Worm (Caenorhabditis elegans): ENCODE data around the gene C30A5.16.

The C30A5.16 gene

DNA sequence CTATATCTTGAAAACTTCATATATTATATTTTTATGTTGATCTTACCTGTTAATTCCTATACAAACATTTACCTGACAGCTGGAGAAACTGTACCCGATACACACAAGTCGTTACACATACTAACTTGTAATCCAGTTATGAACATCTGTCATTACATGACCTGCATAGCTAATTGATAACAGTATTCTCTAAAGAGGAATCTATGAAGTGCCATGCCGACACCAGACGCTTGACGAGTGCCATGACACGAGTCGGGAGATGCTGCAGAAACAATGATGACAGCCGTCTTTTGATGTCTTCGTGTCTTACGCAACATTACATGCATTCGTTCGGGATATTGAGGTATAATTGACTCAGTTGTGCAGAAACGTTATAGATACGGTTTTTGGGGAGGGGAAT lies 2.1 kb downstream of the C30A5.16 start:
- no peak for TF ChIP-seq unc-62 (GFP tag; optimal IDR thresholded peaks at IDR 0.05)

- no peak for TF ChIP-seq unc-62 (GFP tag; optimal IDR thresholded peaks at IDR 0.05)
Observed at ce11 chrIII:8224769-8225168, 6.8 kb downstream of the C30A5.16 start, which contains the start of gene mob-4. Gene mob-4, plus strand, starts transcription at chrIII:8225097.

ce11 chrIII:8226178-8226577 lies 8.2 kb downstream of the C30A5.16 start, which contains the start of gene rfs-1:
Gene rfs-1, plus strand, starts transcription at chrIII:8226478.
- TF ChIP-seq unc-62 (GFP tag; optimal IDR thresholded peaks at IDR 0.05): no peak

DNA sequence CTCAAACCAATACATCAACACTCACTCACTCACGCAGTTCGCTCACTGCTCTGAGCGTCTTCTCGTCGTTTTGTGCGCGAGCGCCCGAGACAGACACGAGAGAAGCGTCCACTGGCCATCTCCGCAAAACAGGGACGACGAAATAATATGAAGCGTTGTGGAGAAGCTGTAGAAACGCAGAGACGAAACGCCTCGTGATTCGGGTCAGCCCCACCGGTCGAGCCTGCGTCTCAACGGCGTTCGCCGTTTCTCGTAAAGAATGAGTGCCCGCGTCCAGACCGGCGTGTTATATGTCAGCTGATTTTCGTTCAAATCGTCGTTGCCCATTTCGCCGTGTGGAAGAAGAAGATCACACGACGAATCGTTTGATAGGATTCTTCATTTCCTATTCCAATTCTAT lies 9.5 kb downstream of the C30A5.16 start, which contains the start of gene fbxl-1:
fbxl-1 (plus strand) TSS at position 320 of the 400 bp plus-strand sequence.
- TF ChIP-seq unc-62 (GFP tag; optimal IDR thresholded peaks at IDR 0.05): no peak

ce11 chrIII:8228916-8229315 lies 10.9 kb downstream of the C30A5.16 start:
- no peak for TF ChIP-seq unc-62 (GFP tag; optimal IDR thresholded peaks at IDR 0.05)

- no peak for TF ChIP-seq unc-62 (GFP tag; optimal IDR thresholded peaks at IDR 0.05)
Observed at ce11 chrIII:8229480-8229879, 11.5 kb downstream of the C30A5.16 start.

- no peak for TF ChIP-seq unc-62 (GFP tag; optimal IDR thresholded peaks at IDR 0.05)
Observed at ce11 chrIII:8232634-8233033, 14.6 kb downstream of the C30A5.16 start, which contains the start of gene henn-1. Gene henn-1, plus strand, starts transcription at chrIII:8232651.

ce11 chrIII:8235358-8235757 lies 17.3 kb downstream of the C30A5.16 start, which contains the start of gene C02F5.14:
Gene C02F5.14, minus strand, starts transcription at chrIII:8235514.
- TF ChIP-seq unc-62 (GFP tag; optimal IDR thresholded peaks at IDR 0.05): no peak

DNA sequence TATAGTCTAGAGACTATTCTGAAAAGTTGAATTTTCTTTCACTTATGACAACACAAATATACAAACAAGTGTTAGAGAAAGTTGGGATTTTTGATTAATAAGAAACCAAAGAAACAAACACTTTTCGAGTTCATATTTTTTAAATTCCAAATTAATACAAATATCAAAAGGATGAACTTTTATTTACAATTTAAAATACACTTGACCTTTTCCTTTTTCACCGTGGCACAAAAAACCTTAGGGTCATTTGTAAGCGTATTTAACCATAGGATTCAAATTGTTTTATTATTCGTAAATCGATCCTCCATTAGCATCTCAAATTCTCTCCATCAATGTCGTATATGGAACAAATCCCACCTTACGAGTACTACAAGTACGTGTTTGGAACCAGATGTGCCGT lies 17.9 kb downstream of the C30A5.16 start, which contains the start of gene C02F5.5:
C02F5.5 (plus strand) TSS at position 301 of the 400 bp plus-strand sequence.
- TF ChIP-seq unc-62 (GFP tag; optimal IDR thresholded peaks at IDR 0.05): no peak

DNA sequence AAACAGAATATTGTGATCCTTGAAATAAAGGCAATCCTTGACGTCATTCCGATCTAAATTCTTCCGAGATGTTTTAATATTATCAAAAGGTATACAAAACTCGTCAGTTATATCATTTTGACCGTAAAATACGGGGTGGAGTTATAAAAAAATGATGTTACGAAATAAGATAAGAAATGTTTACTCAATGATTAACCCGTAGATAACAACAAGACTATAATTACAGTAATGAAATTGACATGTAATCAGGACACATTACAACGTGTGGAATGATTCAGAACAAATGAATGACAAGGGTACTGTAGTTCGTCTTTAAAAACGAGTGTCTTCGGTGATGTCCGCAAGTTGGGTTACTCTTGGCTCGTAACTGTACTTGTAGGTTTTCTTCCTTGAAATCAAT lies 19.8 kb downstream of the C30A5.16 start, which contains the start of gene tsp-2:
tsp-2 (minus strand) TSS at position 109 of the 400 bp plus-strand sequence.
- TF ChIP-seq unc-62 (GFP tag; optimal IDR thresholded peaks at IDR 0.05): no peak

DNA sequence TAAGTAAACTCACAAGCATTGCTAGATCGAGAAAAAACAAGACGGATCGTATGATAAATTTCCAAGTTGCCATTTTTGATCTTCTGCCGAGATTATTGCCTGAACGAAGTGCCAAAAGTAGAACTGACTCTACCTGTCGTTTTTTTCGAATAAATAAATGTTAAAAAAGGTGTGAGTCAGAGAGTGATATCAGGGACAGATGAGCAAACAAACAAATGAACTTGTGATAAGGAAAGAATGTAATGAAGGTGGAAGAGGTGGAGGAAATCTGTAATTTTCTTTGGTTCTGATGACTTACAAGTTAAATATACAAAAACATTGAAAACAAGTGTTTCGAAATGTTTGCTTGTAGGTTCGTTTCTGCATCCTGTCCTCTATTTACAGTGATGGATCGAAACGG lies 21.3 kb downstream of the C30A5.16 start, which contains the start of gene tsp-1:
tsp-1 (minus strand) TSS at position 99 of the 400 bp plus-strand sequence.
- TF ChIP-seq unc-62 (GFP tag; optimal IDR thresholded peaks at IDR 0.05): no peak

DNA sequence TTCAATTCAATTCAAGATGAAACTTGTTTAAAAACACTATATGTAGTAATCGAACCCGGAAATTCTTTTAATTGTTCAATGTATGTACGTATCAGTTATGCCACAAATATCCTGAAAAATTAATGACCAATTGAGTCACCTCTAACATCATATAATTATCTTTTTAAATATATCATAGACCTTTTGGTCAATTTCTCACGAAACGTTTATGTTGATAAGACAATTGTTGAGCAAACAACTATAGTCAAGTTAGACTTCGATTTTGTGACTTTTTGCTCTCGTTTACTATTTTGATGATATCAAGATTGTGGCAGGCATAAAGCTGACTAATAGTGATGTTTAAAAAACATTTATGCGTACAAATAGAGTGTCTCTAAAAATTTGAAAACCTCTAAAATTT lies 22.2 kb downstream of the C30A5.16 start:
- TF ChIP-seq unc-62 (GFP tag; optimal IDR thresholded peaks at IDR 0.05): no peak

DNA sequence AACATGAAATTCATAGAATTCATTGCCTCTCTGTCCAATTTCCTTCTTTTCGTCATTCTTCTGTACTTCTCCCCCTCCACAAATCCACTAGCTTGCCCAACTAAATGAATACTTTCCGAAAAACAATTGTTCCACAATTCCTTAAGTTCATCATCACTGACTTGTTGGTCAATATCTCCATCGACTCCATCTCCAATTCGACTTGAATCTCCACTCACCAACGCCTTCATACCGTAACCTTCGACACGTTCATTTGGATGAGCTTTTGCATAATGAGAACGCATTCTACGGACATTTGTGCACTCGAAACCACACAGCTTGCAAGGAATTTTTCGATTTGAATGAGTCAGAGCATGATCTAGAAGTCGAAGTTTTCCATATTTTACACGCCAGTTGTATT lies 22.9 kb downstream of the C30A5.16 start:
- no peak for TF ChIP-seq unc-62 (GFP tag; optimal IDR thresholded peaks at IDR 0.05)

ce11 chrIII:8242809-8243208 lies 24.8 kb downstream of the C30A5.16 start, which contains the start of gene C02F5.12:
Gene C02F5.12, minus strand, starts transcription at chrIII:8243029.
- no peak for TF ChIP-seq unc-62 (GFP tag; optimal IDR thresholded peaks at IDR 0.05)

ce11 chrIII:8244052-8244451 lies 26.0 kb downstream of the C30A5.16 start, which contains the start of the genes pbs-6 and cids-1:
Gene pbs-6, minus strand, starts transcription at chrIII:8244092.
Gene cids-1, plus strand, starts transcription at chrIII:8244445.
- no peak for TF ChIP-seq unc-62 (GFP tag; optimal IDR thresholded peaks at IDR 0.05)

ce11 chrIII:8245591-8245990 lies 27.6 kb downstream of the C30A5.16 start, which contains the start of gene C02F5.3:
Gene C02F5.3, plus strand, starts transcription at chrIII:8245891.
- no peak for TF ChIP-seq unc-62 (GFP tag; optimal IDR thresholded peaks at IDR 0.05)

DNA sequence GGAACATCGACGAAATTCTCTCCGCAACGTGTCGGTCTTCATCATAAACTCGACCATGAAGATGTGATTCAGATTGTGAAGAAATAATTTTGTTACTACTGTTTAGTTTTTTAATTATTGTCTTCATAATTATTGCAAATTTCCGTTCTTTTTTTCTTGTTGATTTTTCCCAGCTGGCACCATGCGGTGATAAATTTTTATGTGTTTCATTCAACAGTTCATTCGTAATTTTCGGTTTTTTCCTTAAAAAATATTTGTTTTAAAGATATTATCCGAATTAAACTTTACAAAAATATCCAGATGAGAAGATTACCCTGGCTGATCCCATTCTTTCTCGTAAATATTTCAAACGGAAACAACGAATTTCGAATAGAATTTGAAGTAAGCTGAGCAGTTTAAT lies 29.0 kb downstream of the C30A5.16 start, which contains the start of gene C02F5.13:
C02F5.13 (plus strand) TSS at position 301 of the 400 bp plus-strand sequence.
- no peak for TF ChIP-seq unc-62 (GFP tag; optimal IDR thresholded peaks at IDR 0.05)

Data from whole organism, dauer.